Worm (Caenorhabditis elegans): ENCODE data around the gene sdpn-1.

DNA sequence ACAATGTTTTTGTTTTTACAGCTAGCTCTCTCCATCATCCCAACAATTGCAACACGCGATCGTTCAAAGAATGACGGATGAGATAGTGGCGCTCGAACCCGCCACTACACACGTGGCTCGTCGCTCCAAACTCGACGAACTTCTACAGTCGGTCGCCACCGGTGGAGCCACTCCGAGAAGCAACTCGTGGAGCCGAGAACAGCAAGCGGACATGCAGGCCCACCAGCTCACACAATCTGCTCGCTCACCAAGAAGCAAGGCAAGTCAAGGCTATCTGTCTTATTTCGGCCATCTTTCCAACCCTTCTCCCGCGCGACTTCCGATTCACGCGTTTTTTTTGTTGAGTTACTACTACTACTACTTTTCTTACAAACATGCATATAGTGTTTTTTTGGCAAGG, 5.6 kb upstream of the sdpn-1 start, which contains the start of the genes F45E1.1 and F45E1.2:
- TF ChIP-seq ztf-4 (tag; optimal IDR thresholded peaks at IDR 0.05) (no peak), alr-1 (tag; optimal IDR thresholded peaks at IDR 0.05) (no peak), unc-39 (tag; optimal IDR thresholded peaks at IDR 0.05) (no peak), F13H6.1 (tag; optimal IDR thresholded peaks at IDR 0.05) (no peak), ZK546.5 (tag; optimal IDR thresholded peaks at IDR 0.05) (no peak), nhr-6 (tag; optimal IDR thresholded peaks at IDR 0.05) (no peak), nhr-77 (tag; optimal IDR thresholded peaks at IDR 0.05) (no peak), mdl-1 (tag; optimal IDR thresholded peaks at IDR 0.05) (no peak), zag-1 (tag; optimal IDR thresholded peaks at IDR 0.05) (no peak), nhr-12 (tag; optimal IDR thresholded peaks at IDR 0.05) (no peak)
